Worm (Caenorhabditis elegans): ENCODE measurements around the gene T04H1.13.

The T04H1.13 gene

DNA sequence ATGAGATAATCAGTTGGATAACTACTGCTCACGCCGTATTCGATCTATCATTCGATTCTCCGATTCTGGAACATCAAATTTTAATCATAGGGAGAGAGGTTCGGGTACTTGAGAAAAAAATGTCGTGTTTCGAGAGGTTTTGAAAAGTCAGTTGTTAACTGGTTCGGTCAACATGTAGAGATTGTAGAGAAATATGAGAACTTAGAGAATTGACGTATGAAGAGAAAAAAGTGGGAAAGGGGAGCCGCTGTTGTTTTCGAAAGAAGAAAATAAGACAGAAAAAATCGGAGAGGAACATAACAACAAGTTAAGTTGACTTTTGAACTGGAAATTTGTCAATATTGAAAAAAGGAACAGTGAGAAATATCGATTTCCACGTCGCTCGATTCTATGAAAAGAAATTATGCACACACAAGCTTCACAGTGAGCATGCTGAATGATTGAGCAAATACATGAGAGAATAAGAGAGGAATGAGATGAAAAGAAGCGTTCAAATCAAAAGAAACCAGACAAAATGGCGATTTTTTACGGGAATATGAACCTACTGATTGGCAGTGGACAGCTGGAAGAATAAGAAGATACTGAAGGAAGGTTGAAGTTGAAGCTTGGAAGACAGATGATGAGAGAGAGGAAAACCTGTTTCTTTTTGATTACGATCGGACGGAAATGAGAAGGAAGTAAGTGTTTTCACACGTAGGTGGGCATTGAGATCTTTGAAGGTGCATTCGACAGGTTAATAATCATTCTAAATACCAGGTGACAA is at the start of gene T04H1.13, which contains the start of the genes slfl-5 and rad-50:
Gene T04H1.13 (minus strand): TSS at position 51 of the 763 bp plus-strand sequence.
Gene slfl-5 (minus strand): TSS at position 65 of the 763 bp plus-strand sequence.
Gene rad-50 (plus strand): TSS at position 667 of the 763 bp plus-strand sequence.
- TF ChIP-seq unc-62 (GFP tag; optimal IDR thresholded peaks at IDR 0.05), result no peak

DNA sequence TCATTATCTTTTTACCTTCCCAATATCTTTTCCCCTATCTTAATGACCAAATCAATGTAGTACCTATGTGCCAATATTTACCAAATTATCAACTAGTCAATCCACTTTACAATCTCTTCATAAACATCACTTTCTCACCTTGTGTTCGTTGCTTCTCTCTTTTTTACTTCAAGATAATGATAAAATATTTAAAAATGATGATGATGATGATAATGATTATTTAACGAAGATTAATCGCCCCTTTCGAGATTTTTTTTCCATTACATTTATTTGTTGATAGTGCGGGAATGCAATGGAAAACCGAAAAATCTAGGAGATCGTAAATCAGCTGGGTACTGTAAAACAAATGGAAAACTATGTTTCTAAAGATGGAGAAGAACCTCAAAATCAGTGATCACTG is 49.3 kb upstream of the T04H1.13 start:
- TF ChIP-seq unc-62 (GFP tag; optimal IDR thresholded peaks at IDR 0.05), result no peak

DNA sequence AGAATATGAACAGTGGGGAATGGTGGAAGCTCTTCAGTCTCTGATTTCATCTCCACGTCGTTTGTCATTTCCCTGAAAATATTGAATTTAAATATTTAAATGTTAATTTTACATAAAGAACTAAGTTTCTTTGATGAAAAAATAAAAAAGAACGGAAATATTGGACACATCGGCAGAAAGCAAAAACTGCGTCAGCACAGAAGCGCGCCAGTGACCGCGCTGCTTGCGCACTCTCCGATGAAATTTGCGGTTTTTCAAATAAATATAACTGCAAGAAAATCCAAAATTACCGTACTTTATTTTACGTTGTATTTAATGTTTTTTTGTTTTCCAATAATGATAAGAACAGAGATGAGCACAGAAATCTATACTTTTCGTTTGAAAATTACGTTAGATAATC is 46.8 kb upstream of the T04H1.13 start, which contains the start of the genes srpa-68 and srh-16:
Gene srpa-68 (minus strand): TSS at position 72 of the 400 bp plus-strand sequence.
Gene srh-16 (plus strand): TSS at position 275 of the 400 bp plus-strand sequence.
- TF ChIP-seq unc-62 (GFP tag; optimal IDR thresholded peaks at IDR 0.05), result no peak

DNA sequence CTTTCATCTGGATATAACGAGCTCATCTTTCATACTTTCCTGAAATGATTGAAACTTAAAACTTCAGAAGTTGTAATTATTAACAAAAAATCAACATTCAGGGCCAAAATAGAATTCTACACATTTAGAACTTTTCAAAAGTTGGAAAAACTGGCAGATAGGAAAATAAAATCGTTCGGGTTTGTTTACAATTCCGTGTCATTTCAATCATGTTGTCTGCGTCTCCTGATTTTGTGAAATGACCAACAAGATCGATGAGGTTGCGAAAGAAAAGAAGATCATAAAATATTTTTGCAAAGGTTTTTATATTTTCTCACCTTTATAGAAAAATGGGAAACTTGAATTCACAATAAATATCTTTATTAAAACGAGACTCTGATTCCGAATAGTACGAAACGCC is 43.7 kb upstream of the T04H1.13 start, which contains the start of gene rskd-1:
Gene rskd-1 (minus strand): TSS at position 39 of the 400 bp plus-strand sequence.
- no peak for TF ChIP-seq unc-62 (GFP tag; optimal IDR thresholded peaks at IDR 0.05)

DNA sequence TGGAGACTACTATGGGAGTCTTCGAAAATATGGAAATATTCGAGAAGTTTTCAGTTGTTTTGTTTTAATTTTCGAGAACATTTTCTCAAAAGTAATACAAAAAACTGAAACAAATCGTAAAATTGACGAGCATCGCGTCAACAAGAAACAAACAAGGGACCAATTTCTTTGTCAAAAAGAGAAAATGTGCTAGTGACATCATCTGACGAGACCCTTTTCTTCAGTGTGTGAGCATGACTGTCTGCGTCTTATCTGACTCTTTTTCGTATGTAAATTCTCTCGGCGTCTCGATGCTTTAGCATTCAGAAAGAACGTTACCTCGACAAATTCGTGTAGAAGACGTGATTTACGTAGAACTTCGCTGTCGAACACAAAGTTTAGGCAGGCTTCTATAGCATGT is 42.8 kb upstream of the T04H1.13 start:
- TF ChIP-seq unc-62 (GFP tag; optimal IDR thresholded peaks at IDR 0.05), result no peak

DNA sequence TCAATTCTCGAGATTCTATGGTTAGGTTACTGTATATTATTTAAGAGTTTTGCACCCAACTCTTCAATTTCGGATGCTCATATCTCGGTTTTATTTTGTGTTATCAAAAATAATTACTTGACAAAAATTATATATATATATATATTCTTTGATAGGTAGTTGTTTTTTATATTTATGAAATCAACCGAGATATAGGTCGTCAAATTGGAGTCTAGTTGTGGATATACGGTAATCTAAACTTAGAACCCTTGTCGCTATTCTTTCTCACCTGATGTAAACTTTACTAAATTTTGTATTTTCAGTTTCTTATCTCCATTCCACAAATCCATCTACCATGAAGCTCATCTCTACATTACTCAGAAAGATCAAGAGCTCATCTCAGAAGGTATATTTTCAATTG is 38.4 kb upstream of the T04H1.13 start, which contains the start of gene F55C5.10:
Gene F55C5.10 (plus strand): TSS at position 301 of the 400 bp plus-strand sequence.
- TF ChIP-seq unc-62 (GFP tag; optimal IDR thresholded peaks at IDR 0.05), result no peak

DNA sequence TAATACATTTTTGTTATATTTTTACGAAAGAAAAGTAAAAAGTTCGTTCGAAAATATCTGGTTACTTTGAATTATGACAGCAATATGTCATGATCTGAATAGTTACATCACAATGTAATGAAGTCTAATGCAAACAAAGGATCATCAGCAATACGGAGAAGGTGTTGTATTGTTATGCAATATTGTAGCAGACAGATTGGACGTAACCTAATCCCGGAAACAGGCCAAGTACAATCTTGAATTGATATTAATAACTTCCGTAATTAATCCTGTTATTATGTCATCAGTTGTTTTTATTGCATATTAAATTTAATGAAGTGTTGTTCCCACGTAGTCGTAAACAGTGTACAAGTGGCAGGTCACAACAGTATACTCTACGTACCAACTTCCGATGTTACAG is 36.7 kb upstream of the T04H1.13 start:
- TF ChIP-seq unc-62 (GFP tag; optimal IDR thresholded peaks at IDR 0.05), result no peak

DNA sequence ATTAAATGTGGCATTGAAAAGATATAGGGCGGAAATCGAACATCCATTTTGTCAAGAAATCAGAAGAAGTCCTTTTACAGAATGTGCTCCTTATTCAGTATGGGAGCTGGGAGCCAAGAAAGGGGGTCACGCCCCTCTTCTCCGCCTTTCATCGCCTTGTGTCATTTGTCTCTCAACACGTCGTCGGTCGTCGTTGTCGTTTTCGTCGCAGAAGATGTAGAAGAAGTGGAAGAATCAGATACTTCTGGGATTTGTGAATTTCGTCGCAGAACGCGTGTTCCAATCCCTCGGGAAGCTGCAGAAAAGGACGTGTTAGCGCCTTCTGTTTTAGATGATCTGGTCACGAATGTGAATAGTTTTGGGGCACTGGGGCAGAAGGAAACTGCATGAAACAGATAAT is 32.1 kb upstream of the T04H1.13 start, which contains the start of gene bnc-1:
Gene bnc-1 (minus strand): TSS at position 101 of the 400 bp plus-strand sequence.
- TF ChIP-seq unc-62 (GFP tag; optimal IDR thresholded peaks at IDR 0.05), result no peak

DNA sequence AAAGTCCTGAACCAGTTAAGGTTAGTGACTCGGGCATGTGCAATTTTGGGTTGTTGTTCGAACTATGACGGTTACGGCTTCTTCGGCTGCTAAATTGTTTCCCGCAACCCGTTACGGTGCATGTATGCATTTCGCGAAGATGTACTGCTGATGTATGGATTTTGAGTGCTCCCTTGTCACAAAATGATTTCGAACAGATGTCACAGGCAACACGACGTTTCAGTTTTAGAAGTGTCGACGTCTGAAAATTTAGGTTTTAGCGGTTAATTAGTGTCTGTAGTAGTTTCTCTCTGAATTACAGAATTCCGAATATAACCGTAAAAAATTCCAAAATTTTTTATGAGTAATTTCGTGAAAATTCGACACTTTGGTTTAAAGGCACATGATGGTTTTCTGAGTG is 30.9 kb upstream of the T04H1.13 start:
- no peak for TF ChIP-seq unc-62 (GFP tag; optimal IDR thresholded peaks at IDR 0.05)

DNA sequence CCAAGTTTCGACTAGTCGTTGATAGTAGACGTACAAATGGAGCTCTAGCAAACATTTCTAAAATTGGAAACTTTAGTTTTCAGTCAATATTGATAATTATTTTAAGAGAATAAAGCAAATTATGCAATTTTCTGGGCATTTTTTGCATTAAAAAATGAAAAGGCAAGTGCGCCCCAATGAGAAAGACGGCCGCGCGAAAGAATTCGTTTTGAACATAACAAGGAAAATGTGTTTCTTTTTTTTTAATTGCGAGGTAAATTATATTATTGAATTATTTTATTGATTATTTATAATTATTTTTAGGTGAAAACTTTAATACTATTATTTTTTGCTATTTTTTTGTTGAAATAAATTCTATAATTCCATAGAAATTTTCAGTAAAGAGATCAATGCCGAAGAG is 26.7 kb upstream of the T04H1.13 start, which contains the start of the genes tsfm-1 and capg-2:
Gene tsfm-1 (minus strand): TSS at position 57 of the 400 bp plus-strand sequence.
Gene capg-2 (plus strand): TSS at position 379 of the 400 bp plus-strand sequence.
- no peak for TF ChIP-seq unc-62 (GFP tag; optimal IDR thresholded peaks at IDR 0.05)

DNA sequence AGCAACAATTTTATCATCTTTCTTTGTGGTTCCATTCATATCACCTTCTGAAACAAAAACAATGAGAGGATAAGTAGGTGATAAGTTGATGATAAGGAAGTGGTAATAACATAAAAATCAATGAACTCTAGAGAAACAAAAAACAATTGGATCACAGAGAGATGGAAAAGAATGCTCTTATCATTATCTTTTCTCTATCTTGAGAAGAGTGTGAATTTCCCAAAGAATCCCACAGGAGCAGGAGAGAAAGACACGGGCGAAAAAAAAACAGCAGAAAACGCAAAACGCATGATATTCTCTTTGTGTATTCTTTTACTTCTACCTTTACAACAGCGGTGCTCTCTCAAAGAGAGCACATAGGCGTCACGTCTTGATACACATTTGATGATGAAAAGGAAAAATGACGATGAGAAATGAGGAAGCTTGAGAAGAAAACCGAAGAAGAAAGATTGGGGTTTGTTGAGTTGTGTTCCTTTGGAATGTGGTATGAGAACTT is 24.5 kb upstream of the T04H1.13 start, which contains the start of gene twk-24:
Gene twk-24 (minus strand): TSS at position 51 of the 496 bp plus-strand sequence.
- no peak for TF ChIP-seq unc-62 (GFP tag; optimal IDR thresholded peaks at IDR 0.05)

DNA sequence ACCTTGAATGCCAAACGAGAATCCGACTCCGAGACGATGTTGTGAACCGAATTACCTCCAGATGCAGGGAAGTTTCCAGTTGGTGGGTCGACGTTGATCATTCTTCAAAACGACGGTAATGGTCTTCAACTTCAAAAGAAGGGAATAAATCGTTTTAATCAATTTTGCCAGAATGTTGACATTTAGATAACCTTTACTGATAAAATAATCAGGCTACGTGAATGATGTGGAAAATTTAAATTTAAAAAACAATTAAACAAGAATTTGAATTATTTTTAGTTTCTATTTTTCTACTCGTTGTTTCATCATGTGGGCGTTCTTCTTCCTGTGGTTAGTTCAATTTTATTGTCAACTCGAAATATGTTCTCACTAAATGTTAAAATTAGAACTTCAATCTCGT is 18.9 kb upstream of the T04H1.13 start, which contains the start of gene ssp-35:
Gene ssp-35 (minus strand): TSS at position 101 of the 400 bp plus-strand sequence.
- TF ChIP-seq unc-62 (GFP tag; optimal IDR thresholded peaks at IDR 0.05), result no peak

DNA sequence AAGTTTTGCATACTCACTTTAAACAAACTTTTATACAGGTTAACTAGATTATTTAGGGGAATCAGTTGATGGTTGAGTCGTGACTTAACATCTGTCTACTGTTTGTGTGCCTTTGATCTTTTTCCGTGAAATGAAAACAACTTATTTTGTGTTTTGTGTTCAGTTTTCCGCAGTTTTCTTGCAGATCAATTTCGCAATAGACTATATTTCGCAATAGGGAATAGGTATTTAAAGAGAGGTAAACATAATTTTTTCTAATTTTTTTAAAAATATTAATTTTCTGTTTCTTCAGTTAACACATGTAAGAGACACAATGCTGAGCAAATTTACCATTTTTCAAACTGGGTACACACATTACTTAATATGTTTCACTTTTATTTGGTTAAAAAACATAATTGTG is 16.5 kb upstream of the T04H1.13 start, which contains the start of gene tbb-6:
Gene tbb-6 (plus strand): TSS at position 155 of the 400 bp plus-strand sequence.
- TF ChIP-seq unc-62 (GFP tag; optimal IDR thresholded peaks at IDR 0.05), result no peak

DNA sequence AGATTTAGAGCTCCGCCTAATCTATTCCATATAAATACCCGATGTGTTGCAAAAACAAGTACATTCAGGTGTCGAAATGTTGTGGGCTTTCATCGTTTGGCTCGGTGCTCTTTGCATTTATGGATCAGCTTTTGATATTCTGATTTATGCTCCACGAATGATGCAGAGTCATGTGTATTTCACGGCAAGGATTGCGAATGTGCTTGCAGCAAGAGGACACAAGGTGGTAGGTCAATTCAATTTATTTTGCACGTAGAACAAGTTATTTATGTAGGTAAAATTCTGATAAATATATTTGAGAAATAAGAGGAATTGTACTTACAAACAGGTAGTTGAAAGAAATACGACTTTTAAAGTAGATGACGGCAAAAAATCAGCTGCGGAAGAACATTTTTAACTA is 14.1 kb upstream of the T04H1.13 start, which contains the start of gene ugt-56:
Gene ugt-56 (plus strand): TSS at position 61 of the 400 bp plus-strand sequence.
- TF ChIP-seq unc-62 (GFP tag; optimal IDR thresholded peaks at IDR 0.05), result no peak

DNA sequence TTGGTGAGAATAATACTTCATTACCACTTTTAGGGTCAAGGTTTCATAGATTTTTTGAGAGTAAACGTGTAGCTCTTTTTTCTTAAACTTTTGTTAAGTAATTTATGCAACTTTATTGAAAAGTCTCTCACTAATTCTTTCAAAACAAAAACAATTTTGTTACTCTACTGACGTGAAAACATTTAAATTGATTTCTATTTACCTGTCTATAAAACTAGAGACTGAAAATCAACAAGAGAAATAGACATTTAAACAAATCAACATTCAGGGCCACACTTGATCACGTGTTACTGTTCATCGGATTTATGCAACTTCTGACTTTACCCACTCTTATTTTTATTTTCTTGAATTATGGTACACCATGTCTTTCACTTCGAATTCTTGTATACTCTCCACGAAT is 11.6 kb upstream of the T04H1.13 start, which contains the start of gene ugt-55:
Gene ugt-55 (plus strand): TSS at position 301 of the 400 bp plus-strand sequence.
- TF ChIP-seq unc-62 (GFP tag; optimal IDR thresholded peaks at IDR 0.05), result no peak

DNA sequence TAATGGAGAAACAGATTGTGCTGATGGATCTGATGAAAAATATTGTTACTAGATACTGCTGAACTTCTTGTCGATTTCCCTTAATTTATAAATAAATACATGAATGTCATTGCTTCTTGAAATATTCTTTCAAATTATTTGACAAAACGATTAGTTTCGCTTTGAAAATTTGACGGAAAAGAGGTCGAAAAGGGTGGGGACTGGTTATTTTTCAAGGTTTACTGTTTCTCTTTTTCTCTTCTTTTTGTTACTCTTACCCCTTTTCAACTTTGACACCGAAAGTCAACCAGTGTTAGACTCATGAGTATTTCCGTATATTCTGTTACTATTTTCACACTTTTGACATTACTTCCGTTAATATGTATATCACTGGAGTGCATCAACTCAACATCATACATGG is 10.5 kb upstream of the T04H1.13 start, which contains the start of gene T04H1.12:
Gene T04H1.12 (plus strand): TSS at position 301 of the 400 bp plus-strand sequence.
- no peak for TF ChIP-seq unc-62 (GFP tag; optimal IDR thresholded peaks at IDR 0.05)

All from whole organism, dauer.